Worm (Caenorhabditis elegans) whole organism, L3 larva: Measurements from ENCODE around the gene sta-1.

ENCODE experiments used
- ama-1 ChIP-seq: fragments of 150-350 bp; optimal IDR thresholded peaks from 2 replicates; lab custom pipeline; 2018
- ceh-82 ChIP-seq: fragments of 150-350 bp; optimal IDR thresholded peaks from 2 replicates; lab custom pipeline; 2014; ENCODE audit warnings: missing biosample characterization, missing genetic modification characterization
- ceh-9 ChIP-seq: sonication (generic microtip); optimal IDR thresholded peaks from 2 replicates; lab custom pipeline; 2018; ENCODE audit warnings: missing biosample characterization, missing genetic modification characterization
- daf-12 ChIP-seq: fragments of 150-350 bp; optimal IDR thresholded peaks from 2 replicates; lab custom pipeline; 2014; ENCODE audit warnings: missing biosample characterization, missing genetic modification reagents, missing genetic modification characterization
- elt-2 ChIP-seq: sonication (generic microtip); optimal IDR thresholded peaks from 2 replicates; lab custom pipeline; 2016; ENCODE audit warnings: missing genetic modification reagents, mild to moderate bottlenecking, missing genetic modification characterization, missing compliant biosample characterization
- elt-3 ChIP-seq, 3 experiments: fragments of 150-350 bp in 1 of 3; sonication (generic microtip) in 2 of 3; optimal IDR thresholded peaks; 2 replicates in 2 of 3; 4 replicates in 1 of 3; lab custom pipeline; 2014 to 2017; ENCODE audit warnings: missing biosample characterization in 3 of 3, missing genetic modification characterization in 3 of 3
- eor-1 ChIP-seq, 2 experiments: fragments of 150-350 bp; optimal IDR thresholded peaks; 2 replicates each; lab custom pipeline; 2014 to 2018; ENCODE audit warnings: missing biosample characterization in 2 of 2, missing genetic modification characterization in 2 of 2
- lsy-12 ChIP-seq: sonication (generic microtip); optimal IDR thresholded peaks from 2 replicates; lab custom pipeline; 2016; ENCODE audit warnings: mild to moderate bottlenecking, missing genetic modification characterization, missing compliant biosample characterization
- nhr-11 ChIP-seq: fragments of 150-350 bp; optimal IDR thresholded peaks from 2 replicates; lab custom pipeline; 2014; ENCODE audit warnings: missing biosample characterization, missing genetic modification characterization
- nhr-237 ChIP-seq: fragments of 150-350 bp; optimal IDR thresholded peaks from 2 replicates; lab custom pipeline; 2014; ENCODE audit warnings: missing biosample characterization, missing genetic modification characterization
- nhr-28 ChIP-seq: fragments of 150-350 bp; optimal IDR thresholded peaks from 2 replicates; lab custom pipeline; 2014; ENCODE audit warnings: missing biosample characterization, missing genetic modification characterization
- snpc-4 ChIP-seq: fragments of 150-350 bp; optimal IDR thresholded peaks from 2 replicates; lab custom pipeline; 2014; ENCODE audit warnings: missing biosample characterization, missing genetic modification characterization
- unc-39 ChIP-seq: sonication (generic microtip); optimal IDR thresholded peaks from 4 replicates; lab custom pipeline; 2017; ENCODE audit warnings: missing biosample characterization, missing genetic modification characterization
- ztf-11 ChIP-seq: fragments of 150-350 bp; optimal IDR thresholded peaks from 2 replicates; lab custom pipeline; 2014; ENCODE audit warnings: missing biosample characterization, missing genetic modification characterization

DNA sequence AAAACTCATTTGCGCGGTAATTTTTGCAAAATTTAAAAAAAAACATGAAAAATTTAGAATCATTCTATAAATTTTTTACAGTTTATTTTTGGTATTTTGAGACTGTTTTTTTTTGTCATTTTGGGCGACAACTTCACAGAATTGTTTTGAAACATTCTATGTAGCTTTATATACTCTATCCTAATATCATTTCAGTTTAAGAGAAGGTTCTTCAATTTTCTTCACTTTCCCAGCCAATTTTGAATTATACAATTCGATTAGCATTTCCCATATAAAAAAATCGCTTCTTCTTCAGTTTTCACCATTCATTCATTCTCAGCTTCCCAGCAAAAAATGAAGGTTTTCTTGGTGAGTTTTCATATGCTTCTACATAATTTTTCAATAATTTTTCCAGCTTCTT lies 36.4 kb upstream of the sta-1 start, which contains the start of gene fipr-28:
- TF ChIP-seq daf-12 (no peak), nhr-28 (tag; lab: Kevin White, UChicago) (no peak), ama-1 (lab: Kevin White, UChicago) (no peak), ztf-11 (tag; lab: Kevin White, UChicago) (no peak), snpc-4 (tag; lab: Kevin White, UChicago) (no peak), lsy-12 (no peak), nhr-11 (tag; lab: Kevin White, UChicago) (no peak), elt-2 (no peak), nhr-237 (no peak), eor-1 (tag; optimal IDR thresholded peaks at IDR 0.05; lab: Kevin White, UChicago) (no peak), ceh-82 (no peak), ceh-9 (no peak), unc-39 (tag; lab: Kevin White, UChicago) (no peak), elt-3 (tag; optimal IDR thresholded peaks at IDR 0.05; lab: Kevin White, UChicago) (no peak)
